Worm (Caenorhabditis elegans) whole organism, L3 larva: Measurements from ENCODE around the gene C49H3.16.

ENCODE experiments used
- ama-1 ChIP-seq: fragments of 150-350 bp; optimal IDR thresholded peaks from 2 replicates; lab custom pipeline; 2018
- egl-27 ChIP-seq: sonication (generic microtip); optimal IDR thresholded peaks from 4 replicates; lab custom pipeline; 2017; ENCODE audit warnings: missing biosample characterization, missing genetic modification reagents, missing genetic modification characterization
- elt-2 ChIP-seq: sonication (generic microtip); optimal IDR thresholded peaks from 2 replicates; lab custom pipeline; 2016; ENCODE audit warnings: missing genetic modification reagents, mild to moderate bottlenecking, missing genetic modification characterization, missing compliant biosample characterization
- lin-39 ChIP-seq: fragments of 150-350 bp; optimal IDR thresholded peaks from 2 replicates; lab custom pipeline; 2018; ENCODE audit warnings: missing biosample characterization, missing genetic modification reagents, missing genetic modification characterization
- mdl-1 ChIP-seq: fragments of 150-350 bp; optimal IDR thresholded peaks from 2 replicates; lab custom pipeline; 2014; ENCODE audit warnings: missing biosample characterization, missing genetic modification characterization
- nhr-11 ChIP-seq: fragments of 150-350 bp; optimal IDR thresholded peaks from 2 replicates; lab custom pipeline; 2014; ENCODE audit warnings: missing biosample characterization, missing genetic modification characterization
- nhr-76 ChIP-seq: fragments of 150-350 bp; sonication (generic microtip); optimal IDR thresholded peaks from 5 replicates; lab custom pipeline; 2014; ENCODE audit warnings: missing biosample characterization, missing genetic modification characterization
- nhr-77 ChIP-seq: fragments of 150-350 bp; optimal IDR thresholded peaks from 2 replicates; lab custom pipeline; 2014; ENCODE audit warnings: missing biosample characterization, missing genetic modification characterization
- pha-4 ChIP-seq: fragments of 150-350 bp; optimal IDR thresholded peaks from 2 replicates; lab custom pipeline; 2014; ENCODE audit warnings: missing biosample characterization, missing genetic modification reagents, missing genetic modification characterization
- skn-1 ChIP-seq: fragments of 150-350 bp; optimal IDR thresholded peaks from 2 replicates; lab custom pipeline; 2014; ENCODE audit warnings: missing biosample characterization, missing genetic modification characterization
- ztf-11 ChIP-seq: fragments of 150-350 bp; optimal IDR thresholded peaks from 2 replicates; lab custom pipeline; 2014; ENCODE audit warnings: missing biosample characterization, missing genetic modification characterization

DNA sequence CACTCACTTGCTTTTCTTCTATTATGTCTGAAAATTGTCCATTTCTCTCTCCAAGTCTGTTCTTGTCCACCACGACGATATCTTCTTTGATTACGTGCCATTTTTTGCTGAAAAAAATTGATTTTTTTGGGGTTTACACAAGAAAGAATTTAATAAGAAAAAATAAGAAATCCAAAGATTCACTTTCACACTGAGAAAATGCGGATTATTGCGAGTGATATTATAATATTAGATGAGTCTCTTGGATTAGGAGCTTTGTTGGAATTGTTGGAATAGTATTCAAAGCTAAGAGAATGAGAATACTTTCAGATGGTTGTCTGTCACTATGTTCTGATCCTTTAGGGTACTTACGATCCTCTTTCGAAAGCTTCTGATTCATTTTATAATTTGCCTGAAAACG lies 18.6 kb downstream of the C49H3.16 start, which contains the start of gene F20D12.7:
- TF ChIP-seq lin-39 (tag; lab: Kevin White, UChicago) (no peak), ztf-11 (tag; lab: Kevin White, UChicago) (no peak), nhr-11 (tag; lab: Kevin White, UChicago) (no peak), nhr-76 (tag; lab: Kevin White, UChicago) (no peak), skn-1 (tag; lab: Kevin White, UChicago) (no peak), mdl-1 (tag; lab: Kevin White, UChicago) (no peak), ama-1 (lab: Kevin White, UChicago) (no peak), elt-2 (tag; lab: Kevin White, UChicago) (no peak), egl-27 (tag; lab: Kevin White, UChicago) (no peak), nhr-77 (no peak), pha-4 (tag; lab: Kevin White, UChicago) (no peak)
